Worm (Caenorhabditis elegans): ENCODE measurements around the gene acr-18.

Gene acr-18

ce11 chrV:15515365-15515764 lies 43.6 kb downstream of the acr-18 start (continued):
- TF ChIP-seq lim-7 (GFP tag; IDR thresholded peaks at IDR 0.05) (peak; percentile 52; the same call in 1 of the 2 replicates), Y48G9A.11 (GFP tag; IDR thresholded peaks at IDR 0.05) (peak; percentile 31; the same call in 1 of the 2 replicates), R02D3.7 (tag; optimal IDR thresholded peaks at IDR 0.05) (no peak), T26A8.4 (GFP tag; IDR thresholded peaks at IDR 0.05) (peak; percentile 36; the same call in 1 of the 2 replicates), skn-1 (tag; optimal IDR thresholded peaks at IDR 0.05) (no peak), Y105C5A.15 (GFP tag; IDR thresholded peaks at IDR 0.05) (0 out of 2 replicates have a peak, but pooled peaks have one; percentile 19), mep-1 (tag; optimal IDR thresholded peaks at IDR 0.05) (no peak), mxl-2 (GFP tag; conservative IDR thresholded peaks at IDR 0.05) (0 out of 2 replicates have a peak, but pooled peaks have one; percentile 36), hif-1 (tag; optimal IDR thresholded peaks at IDR 0.05) (no peak), lin-15B (tag; optimal IDR thresholded peaks at IDR 0.05) (no peak), ceh-82 (tag; optimal IDR thresholded peaks at IDR 0.05) (no peak), F26F4.8 (GFP tag; conservative IDR thresholded peaks at IDR 0.05) (no peak), rbr-2 (tag; optimal IDR thresholded peaks at IDR 0.05) (no peak), hlh-30 (tag; optimal IDR thresholded peaks at IDR 0.05; ENCODE audit: insufficient read depth) (peak; percentile 18)

ce11 chrV:15512856-15513756 lies 45.8 kb downstream of the acr-18 start:
- TF ChIP-seq nhr-77 (tag; optimal IDR thresholded peaks at IDR 0.05) (no peak), zfp-3 (GFP tag; conservative IDR thresholded peaks at IDR 0.05) (no peak), set-16 (GFP tag; IDR thresholded peaks at IDR 0.05) (peak; percentile 53; the same call in 1 of the 2 replicates), zag-1 (tag; optimal IDR thresholded peaks at IDR 0.05) (no peak), mes-2 (tag; optimal IDR thresholded peaks at IDR 0.05; ENCODE audit: poor library complexity, severe bottlenecking) (peak; percentile 21), F10B5.3 (tag; optimal IDR thresholded peaks at IDR 0.05) (peak; percentile 17), daf-19 (GFP tag; conservative IDR thresholded peaks at IDR 0.05) (0 out of 2 replicates have a peak, but pooled peaks have one; percentile 12), unc-62 (GFP tag; optimal IDR thresholded peaks at IDR 0.05 in 1 of 2) (peak in 1 of 2 experiments; percentile 49), unc-62 (tag; optimal IDR thresholded peaks at IDR 0.05) (no peak), lin-38 (GFP tag; IDR thresholded peaks at IDR 0.05) (peak; percentile 62), unc-130 (GFP tag; optimal IDR thresholded peaks at IDR 0.05) (peak; percentile 11), dmd-9 (GFP tag; IDR thresholded peaks at IDR 0.05) (no peak), arid-1 (GFP tag; conservative IDR thresholded peaks at IDR 0.05) (0 out of 2 replicates have a peak, but pooled peaks have one; percentile 16), D1046.2 (GFP tag; IDR thresholded peaks at IDR 0.05) (no peak), nhr-48 (tag; optimal IDR thresholded peaks at IDR 0.05) (no peak), rbr-2 (tag; optimal IDR thresholded peaks at IDR 0.05) (no peak), aha-1 (tag) (peak; percentile 46), ceh-44 (GFP tag; IDR thresholded peaks at IDR 0.05) (no peak), egl-43 (GFP tag; IDR thresholded peaks at IDR 0.05) (no peak), Y48G9A.11 (GFP tag; IDR thresholded peaks at IDR 0.05) (peak; percentile 50; the same call in 1 of the 2 replicates), Y5F2A.4 (GFP tag; optimal IDR thresholded peaks at IDR 0.05) (peak; percentile 23), F49E8.2 (tag; optimal IDR thresholded peaks at IDR 0.05; ENCODE audit: borderline replicate concordance) (peak; percentile 69), mdl-1 (tag; optimal IDR thresholded peaks at IDR 0.05) (no peak), hlh-30 (tag; optimal IDR thresholded peaks at IDR 0.05; ENCODE audit: insufficient read depth) (no peak), Y105C5A.15 (GFP tag; IDR thresholded peaks at IDR 0.05) (no peak), nhr-42 (GFP tag; IDR thresholded peaks at IDR 0.05) (0 out of 2 replicates have a peak, but pooled peaks have one; percentile 40)

Data from whole organism, L4 larva.